Worm (Caenorhabditis elegans) whole organism, L4 larva: ENCODE measurements around the gene col-78.

Experiments used
- D1046.2 ChIP-seq: fragments of 200-800 bp; sonication (Bioruptor generic); IDR thresholded peaks from 2 replicates; pipeline ENCODE4 v1.3.6; 2022; ENCODE audit warnings: missing genetic modification characterization, missing compliant biosample characterization
- Y48G9A.11 ChIP-seq: fragments of 200-800 bp; sonication (Bioruptor generic); IDR thresholded peaks from 2 replicates; pipeline ENCODE4 v1.3.6; 2022; ENCODE audit warnings: missing genetic modification reagents, missing genetic modification characterization, missing compliant biosample characterization
- ZK337.2 ChIP-seq: fragments of 200-800 bp; sonication (Bioruptor generic); IDR thresholded peaks from 2 replicates; pipeline ENCODE4 v1.3.6; 2022; ENCODE audit warnings: missing genetic modification reagents, missing genetic modification characterization, missing compliant biosample characterization
- aha-1 ChIP-seq: fragments of 150-350 bp; peaks from one replicate; lab custom pipeline; 2014; ENCODE audit warnings: missing biosample characterization, missing genetic modification characterization
- arid-1 ChIP-seq: fragments of 200-800 bp; sonication (Bioruptor generic); conservative IDR thresholded peaks from 2 replicates; pipeline ENCODE4 v1.3.6; 2022; ENCODE audit warnings: missing genetic modification reagents, missing genetic modification characterization, missing compliant biosample characterization
- ceh-20 ChIP-seq: fragments of 200-800 bp; sonication (Bioruptor generic); IDR thresholded peaks from 2 replicates; pipeline ENCODE4 v1.3.6; 2022; ENCODE audit warnings: missing genetic modification reagents, missing genetic modification characterization, missing compliant biosample characterization
- ceh-32 ChIP-seq: sonication (generic microtip); optimal IDR thresholded peaks from 2 replicates; lab custom pipeline; 2016; ENCODE audit warnings: mild to moderate bottlenecking, missing genetic modification characterization, missing compliant biosample characterization; ENCODE audit not compliant: poor library complexity
- cey-2 ChIP-seq: sonication (generic microtip); optimal IDR thresholded peaks from 3 replicates; lab custom pipeline; 2017; ENCODE audit warnings: missing genetic modification characterization, mild to moderate bottlenecking, missing compliant biosample characterization, antibody characterized with exemption, borderline replicate concordance; ENCODE audit not compliant: insufficient read depth
- daf-8 ChIP-seq: fragments of 200-800 bp; sonication (Bioruptor generic); IDR thresholded peaks from 2 replicates; pipeline ENCODE4 v1.3.6; 2022; ENCODE audit warnings: missing genetic modification characterization, missing compliant biosample characterization
- dmd-6 ChIP-seq: fragments of 200-800 bp; sonication (Bioruptor generic); IDR thresholded peaks from 2 replicates; pipeline ENCODE4 v1.3.6; 2022; ENCODE audit warnings: missing genetic modification reagents, missing genetic modification characterization, missing compliant biosample characterization
- dpl-1 ChIP-seq: fragments of 150-350 bp; optimal IDR thresholded peaks from 2 replicates; lab custom pipeline; 2014; ENCODE audit warnings: missing biosample characterization, missing genetic modification reagents, missing genetic modification characterization
- dve-1 ChIP-seq: sonication (generic microtip); optimal IDR thresholded peaks from 2 replicates; lab custom pipeline; 2017; ENCODE audit warnings: antibody characterized with exemption, mild to moderate bottlenecking, missing genetic modification characterization, missing compliant biosample characterization; ENCODE audit not compliant: insufficient read depth
- fos-1 ChIP-seq: fragments of 150-350 bp; optimal IDR thresholded peaks from 2 replicates; lab custom pipeline; 2014; ENCODE audit warnings: missing biosample characterization, missing genetic modification characterization
- hif-1 ChIP-seq, 2 experiments: sonication (generic microtip); optimal IDR thresholded peaks; 2 replicates each; lab custom pipeline; 2016 to 2017; ENCODE audit warnings: missing compliant biosample characterization in 2 of 2, missing genetic modification characterization in 2 of 2, missing genetic modification reagents in 2 of 2, missing genotype in 2 of 2, mild to moderate bottlenecking in 1 of 2
- hlh-11 ChIP-seq: fragments of 200-800 bp; sonication (Bioruptor generic); optimal IDR thresholded peaks from 2 replicates; lab custom pipeline; 2018; ENCODE audit warnings: mild to moderate bottlenecking, missing genetic modification characterization, missing compliant biosample characterization
- hlh-30 ChIP-seq: sonication (generic microtip); optimal IDR thresholded peaks from 2 replicates; lab custom pipeline; 2017; ENCODE audit warnings: antibody characterized with exemption, mild to moderate bottlenecking, missing genetic modification characterization, missing compliant biosample characterization; ENCODE audit not compliant: insufficient read depth
- lin-1 ChIP-seq: fragments of 200-800 bp; sonication (Bioruptor generic); IDR thresholded peaks from 2 replicates; pipeline ENCODE4 v1.3.6; 2022; ENCODE audit warnings: missing genetic modification reagents, missing genetic modification characterization, missing compliant biosample characterization
- lin-13 ChIP-seq: fragments of 150-350 bp; optimal IDR thresholded peaks from 2 replicates; lab custom pipeline; 2014; ENCODE audit warnings: missing biosample characterization, missing genetic modification reagents, missing genetic modification characterization
- lin-29 ChIP-seq: fragments of 200-800 bp; sonication (Bioruptor generic); IDR thresholded peaks from 2 replicates; pipeline ENCODE4 v1.3.6; 2022; ENCODE audit warnings: missing genetic modification reagents, missing genetic modification characterization, missing compliant biosample characterization
- lir-3 ChIP-seq: sonication (generic microtip); optimal IDR thresholded peaks from 2 replicates; lab custom pipeline; 2016; ENCODE audit warnings: mild to moderate bottlenecking, missing genetic modification characterization, missing compliant biosample characterization
- mxl-3 ChIP-seq: fragments of 200-800 bp; sonication (Bioruptor generic); optimal IDR thresholded peaks from 2 replicates; lab custom pipeline; 2018; ENCODE audit warnings: mild to moderate bottlenecking, missing genetic modification characterization, missing compliant biosample characterization
- nhr-102 ChIP-seq: sonication (generic microtip); optimal IDR thresholded peaks from 2 replicates; lab custom pipeline; 2016; ENCODE audit warnings: mild to moderate bottlenecking, missing genetic modification characterization, moderate library complexity, missing compliant biosample characterization
- nhr-28 ChIP-seq: fragments of 150-350 bp; optimal IDR thresholded peaks from 2 replicates; lab custom pipeline; 2014; ENCODE audit warnings: missing biosample characterization, missing genetic modification characterization
- nhr-48 ChIP-seq: sonication (generic microtip); optimal IDR thresholded peaks from 2 replicates; lab custom pipeline; 2016; ENCODE audit warnings: mild to moderate bottlenecking, missing genetic modification characterization, missing compliant biosample characterization
- nhr-76 ChIP-seq: fragments of 150-350 bp; optimal IDR thresholded peaks from 2 replicates; lab custom pipeline; 2014; ENCODE audit warnings: missing biosample characterization, missing genetic modification characterization
- pha-4 ChIP-seq, 2 experiments: fragments of 150-350 bp in 1 of 2; fragments of 200-800 bp in 1 of 2; sonication (Bioruptor generic) in 1 of 2; IDR thresholded peaks in 1 of 2; optimal IDR thresholded peaks in 1 of 2; 2 replicates each; pipeline versions ENCODE4 v1.3.6 to Lab custom; 2014 to 2022; ENCODE audit warnings: missing genetic modification characterization in 2 of 2, missing genetic modification reagents in 2 of 2, missing biosample characterization in 1 of 2, missing compliant biosample characterization in 1 of 2
- php-3 ChIP-seq: fragments of 200-800 bp; sonication (Bioruptor generic); IDR thresholded peaks from 2 replicates; pipeline ENCODE4 v1.3.6; 2022; ENCODE audit warnings: missing genetic modification reagents, missing genetic modification characterization, missing compliant biosample characterization
- set-16 ChIP-seq: fragments of 200-800 bp; sonication (Bioruptor generic); IDR thresholded peaks from 2 replicates; pipeline ENCODE4 v1.3.6; 2022; ENCODE audit warnings: missing genetic modification reagents, missing genetic modification characterization, missing compliant biosample characterization
- snpc-1.2 ChIP-seq: fragments of 200-800 bp; sonication (Bioruptor generic); IDR thresholded peaks from 2 replicates; pipeline ENCODE4 v1.3.6; 2022; ENCODE audit warnings: missing genetic modification reagents, missing genetic modification characterization, missing compliant biosample characterization
- tag-97 ChIP-seq: fragments of 200-800 bp; sonication (Bioruptor generic); IDR thresholded peaks from 2 replicates; pipeline ENCODE4 v1.3.6; 2022; ENCODE audit warnings: missing genetic modification characterization, missing compliant biosample characterization
- unc-62 ChIP-seq, 3 experiments: fragments of 150-350 bp in 1 of 3; sonication (generic microtip); optimal IDR thresholded peaks in 2 of 3; peaks in 1 of 3; 1 replicate in 1 of 3; 2 replicates in 2 of 3; lab custom pipeline; 2014 to 2017; ENCODE audit warnings: missing biosample characterization in 3 of 3, missing genetic modification characterization in 3 of 3, missing genetic modification reagents in 3 of 3, missing genotype in 1 of 3
- zag-1 ChIP-seq: fragments of 150-350 bp; optimal IDR thresholded peaks from 2 replicates; lab custom pipeline; 2014; ENCODE audit warnings: missing biosample characterization, missing genetic modification characterization
- ztf-11 ChIP-seq: fragments of 150-350 bp; optimal IDR thresholded peaks from 2 replicates; lab custom pipeline; 2014; ENCODE audit warnings: missing biosample characterization, missing genetic modification characterization
- ztf-7 ChIP-seq: fragments of 150-350 bp; optimal IDR thresholded peaks from 2 replicates; lab custom pipeline; 2014; ENCODE audit warnings: missing biosample characterization, missing genetic modification characterization

The col-78 gene

ce11 chrII:9141110-9141509, 11.2 kb upstream of the col-78 start:
- TF ChIP-seq unc-62 (GFP tag; optimal IDR thresholded peaks at IDR 0.05 in 1 of 2; lab: Kevin White, UChicago) (peak in 1 of 2 experiments; percentile 52), unc-62 (tag; optimal IDR thresholded peaks at IDR 0.05; lab: Kevin White, UChicago) (no peak), lin-13 (GFP tag; lab: Kevin White, UChicago) (no peak)

- TF ChIP-seq nhr-76 (no peak), unc-62 (GFP tag; optimal IDR thresholded peaks at IDR 0.05 in 1 of 2; lab: Kevin White, UChicago) (peak in 1 of 2 experiments; percentile 93), unc-62 (tag; optimal IDR thresholded peaks at IDR 0.05; lab: Kevin White, UChicago) (no peak), ztf-11 (tag; lab: Kevin White, UChicago) (no peak)
Measured at ce11 chrII:9143795-9144194, 8.5 kb upstream of the col-78 start.

ce11 chrII:9144366-9144765, 8.0 kb upstream of the col-78 start:
- TF ChIP-seq cey-2 (tag; lab: Kevin White, UChicago) = no peak
- TF ChIP-seq, all 104 proteins: peak for 0

DNA sequence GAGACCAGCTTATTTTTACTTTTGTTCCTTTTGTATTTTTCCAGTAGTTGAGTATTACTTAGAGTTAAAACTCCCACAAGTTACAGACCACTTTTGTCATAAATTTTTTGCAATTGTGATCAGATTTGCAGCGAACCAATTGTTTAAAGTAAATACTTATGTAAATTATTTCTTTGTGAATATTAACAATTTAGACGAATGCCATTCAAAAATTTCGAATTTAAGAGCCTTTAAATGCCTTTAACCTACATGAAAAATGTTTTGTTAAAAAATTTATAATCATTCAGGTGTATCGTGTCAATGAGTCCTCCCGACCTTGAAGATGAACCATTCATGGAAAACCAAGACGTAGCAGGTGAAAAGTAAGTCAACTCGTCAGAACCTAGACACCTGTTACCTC, 6.4 kb upstream of the col-78 start, which contains the start of gene W07A12.4:
Gene W07A12.4, plus strand, starts transcription at position 301 of the 400 bp plus-strand sequence.
- TF ChIP-seq ztf-7 (tag; lab: Kevin White, UChicago) (no peak), aha-1 (peak; percentile 41)

DNA sequence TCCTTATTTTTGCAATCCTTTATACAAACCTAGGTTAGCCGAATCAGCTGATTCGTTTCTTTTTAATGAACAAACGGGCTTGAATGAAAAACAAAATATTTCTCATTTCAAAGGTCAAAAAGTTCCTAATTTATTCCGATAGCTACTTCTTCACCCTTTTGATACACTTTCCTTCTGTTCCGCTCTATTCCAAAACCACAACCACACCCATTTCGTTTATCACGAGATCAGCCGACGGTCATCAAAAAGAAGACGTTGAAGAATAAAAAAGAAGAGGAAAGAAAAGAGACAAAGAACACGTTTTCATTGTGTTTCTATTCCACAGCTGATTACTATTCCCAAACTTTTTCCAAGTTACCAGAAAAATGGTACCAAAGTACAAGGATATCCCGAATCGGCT, 4.3 kb upstream of the col-78 start:
- TF ChIP-seq set-16 (no peak), ZK337.2 (GFP tag; lab: Robert Waterston, UW) (no peak), D1046.2 (GFP tag; lab: Robert Waterston, UW) (no peak), lin-1 (GFP tag; lab: Robert Waterston, UW) (no peak), zag-1 (no peak)

- TF ChIP-seq fos-1 (no peak), aha-1 (peak; percentile 96), daf-8 (GFP tag; lab: Robert Waterston, UW) (no peak), mxl-3 (GFP tag; lab: Kevin White, UChicago) (no peak), hif-1 (tag; optimal IDR thresholded peaks at IDR 0.05; lab: Kevin White, UChicago) (peak; percentile 87 to 89), pha-4 (GFP tag; IDR thresholded peaks at IDR 0.05; lab: Robert Waterston, UW) (no peak), pha-4 (tag; optimal IDR thresholded peaks at IDR 0.05; lab: Kevin White, UChicago) (no peak)
Measured at ce11 chrII:9154339-9154738, 2.0 kb downstream of the col-78 start.

DNA sequence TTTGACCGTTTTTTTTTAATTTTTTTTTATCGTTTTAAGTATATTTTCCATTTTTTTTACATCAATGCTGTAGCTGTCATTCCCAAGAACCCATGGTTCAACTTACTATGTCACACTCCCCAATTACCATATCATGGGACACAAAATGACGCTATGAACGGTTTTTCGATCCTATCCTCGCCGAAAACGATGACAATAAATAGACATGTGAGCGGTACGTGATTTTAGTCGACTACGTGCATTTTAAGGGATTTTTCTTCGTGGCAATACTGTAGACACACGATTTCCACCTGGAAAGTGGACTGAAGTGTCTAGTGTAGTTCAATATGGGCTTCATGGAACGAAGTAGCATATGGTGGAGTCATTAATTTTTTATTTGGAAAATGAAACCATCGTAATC, 3.9 kb downstream of the col-78 start:
- TF ChIP-seq ceh-20 = no peak
- no peak for TF ChIP-seq D1046.2 (GFP tag; lab: Robert Waterston, UW)
- TF ChIP-seq nhr-102 (tag; lab: Kevin White, UChicago) = no peak
- TF ChIP-seq nhr-48 (tag; lab: Kevin White, UChicago) = peak; percentile 1
- peak; percentile 8 for TF ChIP-seq hlh-11 (tag; lab: Kevin White, UChicago)
- no peak for TF ChIP-seq lir-3 (tag; lab: Kevin White, UChicago)
- TF ChIP-seq hlh-30 (tag; lab: Kevin White, UChicago) = peak; percentile 76
- TF ChIP-seq nhr-28 (tag; lab: Kevin White, UChicago) = peak; percentile 85
- peak; percentile 68 for TF ChIP-seq dmd-6
- TF ChIP-seq lin-1 (GFP tag; lab: Robert Waterston, UW) = no peak
- TF ChIP-seq tag-97 = no peak
- TF ChIP-seq hif-1 (tag; optimal IDR thresholded peaks at IDR 0.05; lab: Kevin White, UChicago) = peak; percentile 97 to 98
- no peak for TF ChIP-seq ceh-32 (tag; lab: Kevin White, UChicago)
- TF ChIP-seq Y48G9A.11 (GFP tag; lab: Robert Waterston, UW) = no peak
- no peak for TF ChIP-seq php-3 (GFP tag; lab: Robert Waterston, UW)
- peak; percentile 50 for TF ChIP-seq dve-1 (tag; lab: Kevin White, UChicago)
- no peak for TF ChIP-seq arid-1 (GFP tag; lab: Robert Waterston, UW)
- TF ChIP-seq lin-29 (GFP tag; lab: Robert Waterston, UW) = no peak
- no peak for TF ChIP-seq snpc-1.2
- no peak for TF ChIP-seq dpl-1 (GFP tag; lab: Kevin White, UChicago)
- peak; percentile 63 for TF ChIP-seq aha-1
